Worm (Caenorhabditis elegans): ENCODE measurements around the gene T10F2.2.

- TF ChIP-seq ama-1 (optimal IDR thresholded peaks at IDR 0.05) (no peak), tra-4 (tag; optimal IDR thresholded peaks at IDR 0.05) (no peak), scrt-1 (GFP tag; IDR thresholded peaks at IDR 0.05) (no peak), hnd-1 (tag; optimal IDR thresholded peaks at IDR 0.05) (no peak), hmg-4 (GFP tag; optimal IDR thresholded peaks at IDR 0.05) (no peak), hmbx-1 (tag; optimal IDR thresholded peaks at IDR 0.05) (no peak), B0310.2 (tag; optimal IDR thresholded peaks at IDR 0.05) (no peak), ceh-36 (tag; optimal IDR thresholded peaks at IDR 0.05) (no peak), ceh-13 (GFP tag; optimal IDR thresholded peaks at IDR 0.05) (no peak), flt-1 (GFP tag; IDR thresholded peaks at IDR 0.05) (no peak)
Observed at ce11 chrIII:5203310-5203709, 38.2 kb upstream of the T10F2.2 start.

All from whole organism, early embryonic.